Fruit fly (Drosophila melanogaster): ENCODE results near the gene VhaPPA1-1.

- TF ChIP-seq ovo (GFP tag; optimal IDR thresholded peaks at IDR 0.05) (no peak), Hr96 (GFP tag; optimal IDR thresholded peaks at IDR 0.05) (no peak), CG11617 (GFP tag; optimal IDR thresholded peaks at IDR 0.05) (no peak), CG12768 (GFP tag; optimal IDR thresholded peaks at IDR 0.05) (no peak), toe (GFP tag; optimal IDR thresholded peaks at IDR 0.05) (no peak), kay (GFP tag; ENCODE audit: borderline replicate concordance) (no peak), Crg-1 (GFP tag; optimal IDR thresholded peaks at IDR 0.05) (no peak), CG7101 (tag; optimal IDR thresholded peaks at IDR 0.05) (no peak)
Observed at dm6 chr3R:14879207-14879863, 24.5 kb downstream of the VhaPPA1-1 start, which contains the start of gene CG3631.

Data from whole organism, adult.